Fruit fly (Drosophila melanogaster) whole organism, embryonic: ENCODE data around the gene CG14650.

Experiments used
- Abd-B ChIP-seq: fragments of 200-800 bp; sonication (Bioruptor generic); optimal IDR thresholded peaks from 2 replicates; lab custom pipeline; 2018; ENCODE audit warnings: missing biosample characterization, mild to moderate bottlenecking, missing genetic modification characterization, moderate library complexity
- Aef1 ChIP-seq: fragments of 200-800 bp; sonication (Bioruptor generic); IDR thresholded peaks from 3 replicates; pipeline ENCODE4 v1.3.6; 2022; ENCODE audit warnings: missing biosample characterization, missing genetic modification characterization
- CG10267 ChIP-seq: fragments of 200-800 bp; sonication (Bioruptor generic); optimal IDR thresholded peaks from 2 replicates; lab custom pipeline; 2018; ENCODE audit warnings: missing biosample characterization, mild to moderate bottlenecking, missing genetic modification characterization, moderate library complexity
- CG10366 ChIP-seq: fragments of 200-800 bp; sonication (Bioruptor generic); IDR thresholded peaks from 2 replicates; pipeline ENCODE4 v1.3.6; 2022; ENCODE audit warnings: missing biosample characterization, missing genetic modification characterization
- CG10543 ChIP-seq: fragments of 200-800 bp; sonication (Bioruptor generic); optimal IDR thresholded peaks from 3 replicates; lab custom pipeline; 2017; ENCODE audit warnings: missing biosample characterization, mild to moderate bottlenecking, missing genetic modification characterization, moderate library complexity
- CG10654 ChIP-seq: fragments of 200-800 bp; sonication (Bioruptor generic); optimal IDR thresholded peaks from 2 replicates; lab custom pipeline; 2016; ENCODE audit warnings: missing biosample characterization, missing genetic modification characterization
- CG11247 ChIP-seq: fragments of 200-800 bp; sonication (Bioruptor generic); IDR thresholded peaks from 2 replicates; pipeline ENCODE4 v1.3.6; 2022; ENCODE audit warnings: missing biosample characterization, missing genetic modification characterization
- CG14014 ChIP-seq: fragments of 200-800 bp; sonication (Bioruptor generic); IDR thresholded peaks from 2 replicates; pipeline ENCODE4 v1.3.6; 2022; ENCODE audit warnings: missing biosample characterization, missing genetic modification characterization
- CG15696 ChIP-seq: fragments of 200-800 bp; sonication (Bioruptor generic); optimal IDR thresholded peaks from 2 replicates; lab custom pipeline; 2019; ENCODE audit warnings: missing biosample characterization, mild to moderate bottlenecking, missing genetic modification characterization, moderate library complexity
- CG16813 ChIP-seq: fragments of 200-800 bp; sonication (Bioruptor generic); IDR thresholded peaks from 3 replicates; pipeline ENCODE4 v1.3.6; 2022; ENCODE audit warnings: missing biosample characterization, missing genetic modification characterization; ENCODE audit not compliant: partially characterized antibody
- CG17802 ChIP-seq: fragments of 200-800 bp; sonication (Bioruptor generic); optimal IDR thresholded peaks from 2 replicates; lab custom pipeline; 2018; ENCODE audit warnings: missing biosample characterization, mild to moderate bottlenecking, missing genetic modification characterization, moderate library complexity
- CG2202 ChIP-seq: fragments of 200-800 bp; sonication (Bioruptor generic); optimal IDR thresholded peaks from 2 replicates; lab custom pipeline; 2018; ENCODE audit warnings: missing biosample characterization, mild to moderate bottlenecking, missing genetic modification characterization
- CG30020 ChIP-seq: fragments of 200-800 bp; optimal IDR thresholded peaks from 2 replicates; lab custom pipeline; 2019; ENCODE audit warnings: missing biosample characterization, mild to moderate bottlenecking, missing genetic modification characterization, moderate library complexity
- CG3163 ChIP-seq: fragments of 200-800 bp; sonication (Bioruptor generic); optimal IDR thresholded peaks from 3 replicates; lab custom pipeline; 2016; ENCODE audit warnings: missing biosample characterization, missing genetic modification characterization
- CG4424 ChIP-seq: fragments of 200-800 bp; sonication (Bioruptor generic); optimal IDR thresholded peaks from 3 replicates; lab custom pipeline; 2016; ENCODE audit warnings: missing biosample characterization, missing genetic modification characterization
- CG4730 ChIP-seq: fragments of 200-800 bp; sonication (Bioruptor generic); IDR thresholded peaks from 2 replicates; pipeline ENCODE4 v1.3.6; 2022; ENCODE audit warnings: missing biosample characterization, missing genetic modification characterization
- CG7372 ChIP-seq: fragments of 200-800 bp; sonication (Bioruptor generic); IDR thresholded peaks from 2 replicates; pipeline ENCODE4 v1.3.6; 2022; ENCODE audit warnings: missing biosample characterization, missing genetic modification characterization
- CG8359 ChIP-seq: fragments of 200-800 bp; sonication (Bioruptor generic); optimal IDR thresholded peaks from 2 replicates; lab custom pipeline; 2017; ENCODE audit warnings: missing biosample characterization, mild to moderate bottlenecking, missing genetic modification characterization, borderline replicate concordance
- CG8924 ChIP-seq: fragments of 200-800 bp; optimal IDR thresholded peaks from 3 replicates; lab custom pipeline; 2019; ENCODE audit warnings: missing biosample characterization, mild to moderate bottlenecking, missing genetic modification characterization, moderate library complexity
- Dad ChIP-seq: fragments of 200-800 bp; sonication (Bioruptor generic); optimal IDR thresholded peaks from 3 replicates; lab custom pipeline; 2016; ENCODE audit warnings: missing biosample characterization, missing genetic modification characterization
- Dll ChIP-seq: fragments of 200-800 bp; sonication (Bioruptor generic); IDR thresholded peaks from 4 replicates; pipeline ENCODE4 v1.3.6; 2022; ENCODE audit warnings: missing biosample characterization, missing genetic modification characterization; ENCODE audit not compliant: partially characterized antibody
- Elba2 ChIP-seq: fragments of 200-800 bp; sonication (Bioruptor generic); optimal IDR thresholded peaks from 3 replicates; lab custom pipeline; 2016; ENCODE audit warnings: missing biosample characterization, missing genetic modification characterization
- Ets65A ChIP-seq: fragments of 200-800 bp; sonication (Bioruptor generic); peaks from one replicate; lab custom pipeline; 2016; ENCODE audit warnings: missing biosample characterization, missing genetic modification characterization
- GATAe ChIP-seq: fragments of 200-800 bp; sonication (Bioruptor generic); conservative IDR thresholded peaks from 2 replicates; pipeline ENCODE4 v1.3.6; 2022; ENCODE audit warnings: missing biosample characterization, missing genetic modification characterization
- Gug ChIP-seq: fragments of 200-800 bp; sonication (Bioruptor generic); IDR thresholded peaks from 4 replicates; pipeline ENCODE4 v1.3.6; 2022; ENCODE audit warnings: missing biosample characterization, missing genetic modification characterization
- HLH3B ChIP-seq: fragments of 200-800 bp; sonication (Bioruptor generic); IDR thresholded peaks from 2 replicates; pipeline ENCODE4 v1.3.6; 2022; ENCODE audit warnings: missing biosample characterization, missing genetic modification characterization
- Lpt ChIP-seq: fragments of >200 bp; optimal IDR thresholded peaks from 2 replicates; lab custom pipeline; 2018; ENCODE audit warnings: missing biosample characterization, missing genetic modification characterization
- NfI ChIP-seq: fragments of 200-800 bp; sonication (Bioruptor generic); optimal IDR thresholded peaks from 3 replicates; lab custom pipeline; 2018; ENCODE audit warnings: missing biosample characterization, mild to moderate bottlenecking, missing genetic modification characterization, moderate library complexity
- Optix ChIP-seq: fragments of 200-800 bp; sonication (Bioruptor generic); IDR thresholded peaks from 3 replicates; pipeline ENCODE4 v1.3.6; 2022; ENCODE audit warnings: missing biosample characterization, missing genetic modification characterization
- Spps ChIP-seq: fragments of 200-800 bp; sonication (Bioruptor generic); optimal IDR thresholded peaks from 2 replicates; lab custom pipeline; 2018; ENCODE audit warnings: missing biosample characterization, mild to moderate bottlenecking, missing genetic modification characterization
- Sry-β ChIP-seq: fragments of 200-800 bp; sonication (Bioruptor generic); optimal IDR thresholded peaks from 2 replicates; lab custom pipeline; 2018; ENCODE audit warnings: missing biosample characterization, mild to moderate bottlenecking, missing genetic modification characterization, moderate library complexity
- Tbp ChIP-seq: fragments of >200 bp; optimal IDR thresholded peaks from 2 replicates; lab custom pipeline; 2018; ENCODE audit warnings: missing biosample characterization, missing genetic modification characterization
- ato ChIP-seq: fragments of 200-800 bp; sonication (Bioruptor generic); IDR thresholded peaks from 2 replicates; pipeline ENCODE4 v1.3.6; 2022; ENCODE audit warnings: missing biosample characterization, missing genetic modification characterization; ENCODE audit not compliant: partially characterized antibody
- bigmax ChIP-seq: fragments of 200-800 bp; sonication (Bioruptor generic); optimal IDR thresholded peaks from 2 replicates; lab custom pipeline; 2018; ENCODE audit warnings: missing biosample characterization, mild to moderate bottlenecking, missing genetic modification characterization
- cato ChIP-seq: fragments of 200-800 bp; sonication (Bioruptor generic); optimal IDR thresholded peaks from 2 replicates; lab custom pipeline; 2016; ENCODE audit warnings: missing biosample characterization, missing genetic modification characterization, borderline replicate concordance
- caup ChIP-seq: fragments of 200-800 bp; sonication (Bioruptor generic); optimal IDR thresholded peaks from 3 replicates; lab custom pipeline; 2017; ENCODE audit warnings: missing biosample characterization, mild to moderate bottlenecking, missing genetic modification characterization, moderate library complexity; ENCODE audit not compliant: severe bottlenecking
- dm ChIP-seq: fragments of 200-800 bp; sonication (Bioruptor generic); optimal IDR thresholded peaks from 3 replicates; lab custom pipeline; 2016; ENCODE audit warnings: missing biosample characterization, missing genetic modification characterization
- h ChIP-seq: fragments of >200 bp; optimal IDR thresholded peaks from 2 replicates; lab custom pipeline; 2017
- hth ChIP-seq: fragments of >200 bp; optimal IDR thresholded peaks from 2 replicates; lab custom pipeline; 2017; ENCODE audit warnings: inconsistent platforms
- jigr1 ChIP-seq: fragments of 200-800 bp; sonication (Bioruptor generic); IDR thresholded peaks from 3 replicates; pipeline ENCODE4 v1.3.6; 2022; ENCODE audit warnings: missing biosample characterization, missing genetic modification characterization
- nerfin-2 ChIP-seq: fragments of 200-800 bp; sonication (Bioruptor generic); IDR thresholded peaks from 2 replicates; pipeline ENCODE4 v1.3.6; 2022; ENCODE audit warnings: missing biosample characterization, missing genetic modification characterization; ENCODE audit not compliant: partially characterized antibody
- onecut ChIP-seq: fragments of 200-800 bp; sonication (Bioruptor generic); IDR thresholded peaks from 2 replicates; pipeline ENCODE4 v1.3.6; 2022; ENCODE audit warnings: missing biosample characterization, missing genetic modification characterization
- pnt ChIP-seq: fragments of 200-800 bp; sonication (Bioruptor generic); optimal IDR thresholded peaks from 3 replicates; lab custom pipeline; 2016; ENCODE audit warnings: missing biosample characterization, missing genetic modification characterization
- rib ChIP-seq: fragments of 200-800 bp; sonication (Bioruptor generic); IDR thresholded peaks from 2 replicates; pipeline ENCODE4 v1.3.6; 2022; ENCODE audit warnings: missing biosample characterization, missing genetic modification characterization
- sisA ChIP-seq: fragments of 200-800 bp; sonication (Bioruptor generic); IDR thresholded peaks from 2 replicates; pipeline ENCODE4 v1.3.6; 2022; ENCODE audit warnings: missing biosample characterization, missing genetic modification characterization
- tap ChIP-seq: fragments of 200-800 bp; optimal IDR thresholded peaks from 3 replicates; lab custom pipeline; 2019; ENCODE audit warnings: missing biosample characterization, mild to moderate bottlenecking, missing genetic modification characterization, moderate library complexity
- tgo ChIP-seq: fragments of 200-800 bp; sonication (Bioruptor generic); IDR thresholded peaks from 3 replicates; pipeline ENCODE4 v1.3.6; 2022; ENCODE audit warnings: missing biosample characterization, missing genetic modification characterization
- trh ChIP-seq: fragments of 200-800 bp; sonication (Bioruptor generic); optimal IDR thresholded peaks from 2 replicates; lab custom pipeline; 2016; ENCODE audit warnings: missing biosample characterization, missing genetic modification characterization
- unpg ChIP-seq: fragments of 200-800 bp; sonication (Bioruptor generic); optimal IDR thresholded peaks from 3 replicates; lab custom pipeline; 2018; ENCODE audit warnings: missing biosample characterization, mild to moderate bottlenecking, missing genetic modification characterization, moderate library complexity
- vnd ChIP-seq: fragments of 200-800 bp; sonication (Bioruptor generic); IDR thresholded peaks from 3 replicates; pipeline ENCODE4 v1.3.6; 2022; ENCODE audit warnings: missing biosample characterization, missing genetic modification characterization; ENCODE audit not compliant: partially characterized antibody
- zen ChIP-seq: fragments of 200-800 bp; sonication (Bioruptor generic); optimal IDR thresholded peaks from 3 replicates; lab custom pipeline; 2018; ENCODE audit warnings: missing biosample characterization, mild to moderate bottlenecking, missing genetic modification characterization, moderate library complexity

Gene CG14650

dm6 chr3R:4397403-4398079 is 39.6 kb upstream of the CG14650 start, which contains the start of gene CG9855 (continued):
- TF ChIP-seq CG14014 (GFP tag; lab: Robert Waterston, UW) (no peak), NfI (GFP tag; lab: Kevin White, UChicago) (no peak), tgo (GFP tag; lab: Robert Waterston, UW) (no peak), CG10366 (no peak), CG11247 (GFP tag; lab: Robert Waterston, UW) (no peak), CG17802 (tag; lab: Kevin White, UChicago) (no peak), Ets65A (GFP tag; lab: Kevin White, UChicago) (no peak), CG2202 (tag; lab: Kevin White, UChicago) (no peak), CG16813 (no peak), CG4424 (GFP tag; lab: Kevin White, UChicago) (no peak), Dad (no peak), CG7372 (no peak), dm (no peak), Aef1 (GFP tag; lab: Robert Waterston, UW) (no peak), h (lab: Kevin White, UChicago) (no peak), ato (no peak), tap (tag; lab: Kevin White, UChicago) (no peak), Abd-B (no peak), Lpt (no peak), CG8359 (GFP tag; lab: Kevin White, UChicago) (no peak), CG4730 (GFP tag; lab: Robert Waterston, UW) (no peak), CG3163 (GFP tag; lab: Kevin White, UChicago) (no peak), CG8924 (tag; lab: Kevin White, UChicago) (peak; percentile 39), zen (tag; lab: Kevin White, UChicago) (no peak), vnd (GFP tag; lab: Robert Waterston, UW) (no peak), onecut (GFP tag; lab: Robert Waterston, UW) (no peak), sisA (GFP tag; lab: Robert Waterston, UW) (no peak), caup (GFP tag; lab: Kevin White, UChicago) (no peak), Dll (GFP tag; lab: Robert Waterston, UW) (0 out of 4 replicates have a peak, but pooled peaks have one; percentile 41), HLH3B (no peak), Gug (GFP tag; lab: Robert Waterston, UW) (no peak), unpg (GFP tag; lab: Kevin White, UChicago) (no peak), cato (GFP tag; lab: Kevin White, UChicago) (no peak), pnt (no peak), Sry-β (GFP tag; lab: Kevin White, UChicago) (no peak), Spps (tag; lab: Kevin White, UChicago) (no peak), CG10654 (no peak), rib (no peak), Tbp (no peak), jigr1 (GFP tag; lab: Robert Waterston, UW) (no peak), CG30020 (tag; lab: Kevin White, UChicago) (peak; percentile 84), nerfin-2 (GFP tag; lab: Robert Waterston, UW) (no peak), trh (no peak), CG10267 (tag; lab: Kevin White, UChicago) (peak; percentile 45), GATAe (GFP tag; lab: Robert Waterston, UW) (no peak), Optix (GFP tag; lab: Robert Waterston, UW) (no peak), hth (lab: Kevin White, UChicago) (no peak), bigmax (GFP tag; lab: Kevin White, UChicago) (no peak), CG10543 (no peak), CG15696 (tag; lab: Kevin White, UChicago) (no peak), Elba2 (GFP tag; lab: Kevin White, UChicago) (peak; percentile 24)
